Worm (Caenorhabditis elegans): ENCODE results near the gene fbxa-176.

DNA sequence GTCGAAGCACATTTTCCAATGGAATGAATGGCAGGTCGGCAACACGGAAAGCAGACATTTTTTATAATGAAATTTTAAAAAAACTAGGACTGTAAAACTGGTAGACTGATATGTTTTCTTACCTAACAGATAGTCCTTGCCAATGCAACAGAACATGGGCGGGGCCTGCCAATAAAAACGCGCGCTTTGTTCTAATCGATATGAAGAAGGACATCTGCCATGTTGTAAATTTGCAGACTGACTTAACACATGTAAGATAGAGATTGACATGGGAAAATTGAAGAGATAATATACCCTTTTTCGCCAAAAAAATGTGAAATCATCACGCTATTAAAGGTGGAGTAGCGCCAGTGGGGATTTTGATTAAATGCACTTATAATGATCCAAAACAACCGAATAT lies 3.3 kb downstream of the fbxa-176 start, which contains the start of gene C38D9.8:
- TF ChIP-seq ztf-29 (GFP tag; IDR thresholded peaks at IDR 0.05) (no peak), med-1 (GFP tag; optimal IDR thresholded peaks at IDR 0.05; ENCODE audit: insufficient read depth) (no peak), klf-2 (GFP tag; conservative IDR thresholded peaks at IDR 0.05) (no peak), cog-1 (tag; optimal IDR thresholded peaks at IDR 0.05) (no peak), tab-1 (GFP tag; IDR thresholded peaks at IDR 0.05) (no peak), T22C8.4 (GFP tag; IDR thresholded peaks at IDR 0.05) (no peak), ztf-23 (GFP tag; IDR thresholded peaks at IDR 0.05) (no peak), flt-1 (GFP tag; IDR thresholded peaks at IDR 0.05) (no peak)

Measured in whole organism, midembryonic.